Fruit fly (Drosophila melanogaster) whole organism: ENCODE data around the gene CG9951.

ENCODE experiments used
- CG8478 ChIP-seq: fragments of >200 bp; optimal IDR thresholded peaks from 2 replicates; lab custom pipeline; 2018; ENCODE audit warnings: inconsistent platforms
- Dll ChIP-seq: fragments of >200 bp; optimal IDR thresholded peaks from 2 replicates; lab custom pipeline; 2017
- EcR ChIP-seq, 2 experiments: fragments of >200 bp; optimal IDR thresholded peaks; 2 replicates each; lab custom pipeline; 2017; ENCODE audit warnings: missing biosample characterization in 2 of 2, missing genetic modification characterization in 2 of 2, missing genetic modification reagents in 2 of 2
- pan ChIP-seq: fragments of >200 bp; optimal IDR thresholded peaks from 2 replicates; lab custom pipeline; 2017
- psq ChIP-seq: fragments of >200 bp; optimal IDR thresholded peaks from 2 replicates; lab custom pipeline; 2017
- usp ChIP-seq: fragments of >200 bp; optimal IDR thresholded peaks from 2 replicates; lab custom pipeline; 2017; ENCODE audit warnings: missing biosample characterization, missing genetic modification characterization, mixed read lengths

Gene CG9951

dm6 chr3L:16862958-16863357, at the start of gene CG9951:
Gene CG9951 (plus strand): TSS chr3L:16863164.
- TF ChIP-seq usp (GFP tag; lab: Kevin White, UChicago) (no peak), Dll (lab: Kevin White, UChicago) (no peak), psq (lab: Kevin White, UChicago) (no peak), CG8478 (lab: Kevin White, UChicago) (no peak), pan (lab: Kevin White, UChicago) (no peak), EcR (GFP tag; optimal IDR thresholded peaks at IDR 0.05; lab: Kevin White, UChicago) (no peak)

- TF ChIP-seq EcR (GFP tag; optimal IDR thresholded peaks at IDR 0.05; lab: Kevin White, UChicago) (no peak), psq (lab: Kevin White, UChicago) (no peak), Dll (lab: Kevin White, UChicago) (no peak)
Observed at dm6 chr3L:16813984-16814383, 49.0 kb upstream of the CG9951 start.

- no peak for TF ChIP-seq EcR (GFP tag; optimal IDR thresholded peaks at IDR 0.05; lab: Kevin White, UChicago)
Observed at dm6 chr3L:16818063-16818462, 44.9 kb upstream of the CG9951 start.

dm6 chr3L:16824725-16825124, 38.2 kb upstream of the CG9951 start:
- no peak for TF ChIP-seq pan (lab: Kevin White, UChicago)
- TF ChIP-seq CG8478 (lab: Kevin White, UChicago): no peak
- TF ChIP-seq EcR (GFP tag; optimal IDR thresholded peaks at IDR 0.05; lab: Kevin White, UChicago): no peak
- no peak for TF ChIP-seq psq (lab: Kevin White, UChicago)
- TF ChIP-seq Dll (lab: Kevin White, UChicago): no peak
- TF ChIP-seq usp (GFP tag; lab: Kevin White, UChicago): no peak

dm6 chr3L:16825195-16825594, 37.8 kb upstream of the CG9951 start:
- no peak for TF ChIP-seq usp (GFP tag; lab: Kevin White, UChicago)
- TF ChIP-seq psq (lab: Kevin White, UChicago): no peak
- no peak for TF ChIP-seq CG8478 (lab: Kevin White, UChicago)
- TF ChIP-seq Dll (lab: Kevin White, UChicago): no peak
- TF ChIP-seq pan (lab: Kevin White, UChicago): no peak
- no peak for TF ChIP-seq EcR (GFP tag; optimal IDR thresholded peaks at IDR 0.05; lab: Kevin White, UChicago)

dm6 chr3L:16828967-16829366, 34.0 kb upstream of the CG9951 start, which contains the start of gene CG13024:
Gene CG13024 (minus strand): TSS chr3L:16829074.
- no peak for TF ChIP-seq Dll (lab: Kevin White, UChicago)
- no peak for TF ChIP-seq psq (lab: Kevin White, UChicago)
- no peak for TF ChIP-seq usp (GFP tag; lab: Kevin White, UChicago)
- no peak for TF ChIP-seq pan (lab: Kevin White, UChicago)
- TF ChIP-seq CG8478 (lab: Kevin White, UChicago): no peak
- no peak for TF ChIP-seq EcR (GFP tag; optimal IDR thresholded peaks at IDR 0.05; lab: Kevin White, UChicago)

- TF ChIP-seq pan (lab: Kevin White, UChicago) (no peak), usp (GFP tag; lab: Kevin White, UChicago) (no peak), CG8478 (lab: Kevin White, UChicago) (no peak), psq (lab: Kevin White, UChicago) (no peak), Dll (lab: Kevin White, UChicago) (no peak), EcR (GFP tag; optimal IDR thresholded peaks at IDR 0.05; lab: Kevin White, UChicago) (peak in 1 of 2 experiments; percentile 29)
Observed at dm6 chr3L:16829983-16830382, 33.0 kb upstream of the CG9951 start.

dm6 chr3L:16836732-16837131, 26.2 kb upstream of the CG9951 start:
- TF ChIP-seq usp (GFP tag; lab: Kevin White, UChicago) (no peak), Dll (lab: Kevin White, UChicago) (no peak), pan (lab: Kevin White, UChicago) (no peak), CG8478 (lab: Kevin White, UChicago) (no peak), psq (lab: Kevin White, UChicago) (no peak), EcR (GFP tag; optimal IDR thresholded peaks at IDR 0.05; lab: Kevin White, UChicago) (no peak)

dm6 chr3L:16840540-16840939, 22.4 kb upstream of the CG9951 start:
- no peak for TF ChIP-seq Dll (lab: Kevin White, UChicago)
- TF ChIP-seq usp (GFP tag; lab: Kevin White, UChicago): no peak
- TF ChIP-seq EcR (GFP tag; optimal IDR thresholded peaks at IDR 0.05; lab: Kevin White, UChicago): no peak
- no peak for TF ChIP-seq CG8478 (lab: Kevin White, UChicago)
- no peak for TF ChIP-seq psq (lab: Kevin White, UChicago)
- no peak for TF ChIP-seq pan (lab: Kevin White, UChicago)

- no peak for TF ChIP-seq psq (lab: Kevin White, UChicago)
- TF ChIP-seq CG8478 (lab: Kevin White, UChicago): no peak
- TF ChIP-seq pan (lab: Kevin White, UChicago): no peak
- no peak for TF ChIP-seq EcR (GFP tag; optimal IDR thresholded peaks at IDR 0.05; lab: Kevin White, UChicago)
- TF ChIP-seq Dll (lab: Kevin White, UChicago): no peak
- no peak for TF ChIP-seq usp (GFP tag; lab: Kevin White, UChicago)
Observed at dm6 chr3L:16842087-16842567, 20.8 kb upstream of the CG9951 start, which contains the start of gene TSG101. Gene TSG101 (plus strand): TSS chr3L:16842294.

- TF ChIP-seq usp (GFP tag; lab: Kevin White, UChicago) (no peak), Dll (lab: Kevin White, UChicago) (no peak), psq (lab: Kevin White, UChicago) (no peak), EcR (GFP tag; optimal IDR thresholded peaks at IDR 0.05; lab: Kevin White, UChicago) (no peak), CG8478 (lab: Kevin White, UChicago) (no peak), pan (lab: Kevin White, UChicago) (no peak)
Observed at dm6 chr3L:16842952-16843351, 20.0 kb upstream of the CG9951 start.
